Fruit fly (Drosophila melanogaster): ENCODE measurements around the gene CG14834.

The CG14834 gene

DNA sequence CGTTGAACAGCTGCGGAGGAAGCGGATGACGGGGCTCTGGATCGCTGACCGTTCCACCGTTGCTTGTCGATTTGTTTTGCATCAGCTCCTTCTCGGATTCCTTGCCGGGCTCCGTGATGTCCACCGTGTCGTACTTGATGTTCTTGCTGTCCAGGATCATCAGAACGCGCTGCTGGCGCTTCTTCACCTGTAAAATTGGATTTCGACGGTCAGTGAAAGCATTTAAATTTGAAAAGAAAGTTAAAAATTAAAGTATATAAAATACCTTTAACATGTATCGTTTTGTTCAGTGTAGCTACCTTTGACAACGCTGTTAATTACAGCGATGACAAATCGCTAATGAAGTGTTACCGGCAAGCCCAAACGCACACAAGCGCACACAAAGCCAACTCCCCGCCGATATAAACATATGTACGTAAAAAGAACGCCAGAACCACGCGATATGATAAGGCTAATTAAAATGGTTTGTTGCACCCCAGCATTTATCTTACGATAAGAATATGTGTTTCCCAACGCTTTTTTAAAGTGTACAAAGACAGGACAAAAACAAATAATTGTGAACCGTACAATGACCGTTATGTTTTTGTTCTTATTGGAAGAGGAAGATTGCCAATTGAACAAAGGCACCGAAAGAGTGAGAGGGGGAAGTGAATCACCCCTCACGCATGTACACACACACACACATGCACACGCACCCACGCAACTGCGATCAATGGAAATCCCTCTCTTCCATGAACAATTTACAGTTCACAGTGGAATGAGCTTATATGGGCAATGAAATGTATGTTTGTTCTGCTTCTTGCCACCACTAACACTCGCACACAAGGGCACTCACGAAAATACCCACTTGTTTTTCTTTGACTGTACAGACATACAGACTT lies 21.1 kb upstream of the CG14834 start (continued):
- TF ChIP-seq CG2129 (GFP tag; IDR thresholded peaks at IDR 0.05; ENCODE audit: partially characterized antibody) (no peak), dati (GFP tag; IDR thresholded peaks at IDR 0.05) (no peak), lola (GFP tag; optimal IDR thresholded peaks at IDR 0.05) (no peak), Sox102F (GFP tag; optimal IDR thresholded peaks at IDR 0.05) (no peak), nerfin-2 (GFP tag; IDR thresholded peaks at IDR 0.05; ENCODE audit: partially characterized antibody) (no peak), Poxn (GFP tag; IDR thresholded peaks at IDR 0.05) (no peak), CG2875 (GFP tag; optimal IDR thresholded peaks at IDR 0.05) (no peak), CG4404 (GFP tag; IDR thresholded peaks at IDR 0.05) (no peak), Oli (tag; optimal IDR thresholded peaks at IDR 0.05) (peak; percentile 40), psq (GFP tag; optimal IDR thresholded peaks at IDR 0.05) (no peak), CG11456 (GFP tag; IDR thresholded peaks at IDR 0.05) (no peak), chn (GFP tag; optimal IDR thresholded peaks at IDR 0.05) (no peak), hth (optimal IDR thresholded peaks at IDR 0.05) (no peak), az2 (GFP tag; optimal IDR thresholded peaks at IDR 0.05) (peak; percentile 1), Atf3 (GFP tag; optimal IDR thresholded peaks at IDR 0.05) (no peak), gsb (GFP tag; IDR thresholded peaks at IDR 0.05) (no peak), sens-2 (GFP tag; IDR thresholded peaks at IDR 0.05) (0 out of 2 replicates have a peak, but pooled peaks have one; percentile 17), tll (GFP tag; optimal IDR thresholded peaks at IDR 0.05) (no peak), CG3065 (GFP tag; optimal IDR thresholded peaks at IDR 0.05) (no peak), pros (GFP tag; optimal IDR thresholded peaks at IDR 0.05) (peak; percentile 70), da (GFP tag; optimal IDR thresholded peaks at IDR 0.05) (no peak), Side (GFP tag; optimal IDR thresholded peaks at IDR 0.05) (no peak), CG30020 (tag; optimal IDR thresholded peaks at IDR 0.05) (no peak), PHDP (tag; optimal IDR thresholded peaks at IDR 0.05) (peak; percentile 38), Hmx (GFP tag; optimal IDR thresholded peaks at IDR 0.05) (no peak), sug (tag; optimal IDR thresholded peaks at IDR 0.05) (peak; percentile 94), gfzf (GFP tag; optimal IDR thresholded peaks at IDR 0.05) (no peak), cwo (GFP tag; optimal IDR thresholded peaks at IDR 0.05) (peak; percentile 24), Blimp-1 (GFP tag; optimal IDR thresholded peaks at IDR 0.05) (peak; percentile 16), Rfx (GFP tag; IDR thresholded peaks at IDR 0.05) (peak; percentile 65), CG13424 (tag; optimal IDR thresholded peaks at IDR 0.05) (peak; percentile 1), CG12769 (tag; optimal IDR thresholded peaks at IDR 0.05) (peak; percentile 48), CG5180 (GFP tag; optimal IDR thresholded peaks at IDR 0.05) (no peak), CG6813 (GFP tag; optimal IDR thresholded peaks at IDR 0.05) (peak; percentile 48), CG7745 (tag; optimal IDR thresholded peaks at IDR 0.05) (no peak), her (GFP tag; optimal IDR thresholded peaks at IDR 0.05) (no peak), lmd (GFP tag; IDR thresholded peaks at IDR 0.05) (no peak), CG15011 (GFP tag; optimal IDR thresholded peaks at IDR 0.05) (no peak), ems (GFP tag; optimal IDR thresholded peaks at IDR 0.05) (peak; percentile 31), tx (GFP tag; optimal IDR thresholded peaks at IDR 0.05) (no peak), CG10147 (GFP tag; optimal IDR thresholded peaks at IDR 0.05) (no peak), CG17568 (GFP tag; optimal IDR thresholded peaks at IDR 0.05) (no peak), CG4707 (GFP tag; optimal IDR thresholded peaks at IDR 0.05) (no peak), CG13123 (GFP tag; optimal IDR thresholded peaks at IDR 0.05) (no peak), sens (GFP tag) (peak; percentile 67), CkIIα-i1 (GFP tag; IDR thresholded peaks at IDR 0.05) (no peak), pum (GFP tag; optimal IDR thresholded peaks at IDR 0.05) (no peak), CG14860 (GFP tag; IDR thresholded peaks at IDR 0.05; ENCODE audit: partially characterized antibody) (no peak)
